Worm (Caenorhabditis elegans): ENCODE measurements around the gene fbxa-43.

DNA sequence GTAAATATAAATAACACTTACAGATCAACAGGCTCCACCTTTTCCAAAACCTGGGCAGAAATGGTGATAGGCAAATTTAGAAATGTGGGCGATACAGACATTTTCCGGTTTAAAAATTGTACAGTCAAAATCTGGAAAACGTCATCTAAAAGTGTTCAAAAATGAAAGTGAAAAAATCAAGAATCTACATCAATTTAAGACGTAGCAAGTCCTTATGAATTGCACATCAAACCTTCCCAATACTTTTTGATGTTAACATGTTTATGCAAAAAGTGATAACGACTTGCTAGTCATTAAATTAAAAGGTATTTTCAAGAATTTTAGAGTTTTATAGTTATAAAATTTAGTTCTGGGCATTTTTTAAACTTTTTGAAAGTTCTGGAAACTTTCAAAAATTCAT is 7.4 kb downstream of the fbxa-43 start, which contains the start of gene fbxa-7:
- TF ChIP-seq ama-1 (optimal IDR thresholded peaks at IDR 0.05) = no peak
- no peak for TF ChIP-seq ets-7 (tag; optimal IDR thresholded peaks at IDR 0.05)
- no peak for TF ChIP-seq flt-1 (GFP tag; IDR thresholded peaks at IDR 0.05)
- no peak for TF ChIP-seq hnd-1 (tag; optimal IDR thresholded peaks at IDR 0.05)
- TF ChIP-seq hmbx-1 (tag; optimal IDR thresholded peaks at IDR 0.05) = no peak
- no peak for TF ChIP-seq scrt-1 (GFP tag; IDR thresholded peaks at IDR 0.05)
- no peak for TF ChIP-seq tbx-11 (GFP tag; IDR thresholded peaks at IDR 0.05)
- no peak for TF ChIP-seq sea-1 (GFP tag; conservative IDR thresholded peaks at IDR 0.05)

Measured in whole organism, early embryonic.